Fruit fly (Drosophila melanogaster) Kc167 (cell line): ENCODE measurements around the gene nerfin-2.

ENCODE experiments used
- Myc ChIP-seq: fragments of >200 bp; optimal IDR thresholded peaks from 2 replicates; lab custom pipeline; 2017; ENCODE audit warnings: missing external identifiers
- Sin3A ChIP-seq: fragments of >200 bp; optimal IDR thresholded peaks from 2 replicates; lab custom pipeline; 2018; ENCODE audit warnings: missing external identifiers
- h ChIP-seq: fragments of >200 bp; optimal IDR thresholded peaks from 3 replicates; lab custom pipeline; 2018; ENCODE audit warnings: missing external identifiers
- insv ChIP-seq: fragments of >200 bp; optimal IDR thresholded peaks from 3 replicates; lab custom pipeline; 2018; ENCODE audit warnings: missing external identifiers
- psq ChIP-seq: fragments of >200 bp; optimal IDR thresholded peaks from 2 replicates; lab custom pipeline; 2017; ENCODE audit warnings: missing external identifiers
- ttk ChIP-seq: sonication (Bioruptor generic); optimal IDR thresholded peaks from 2 replicates; lab custom pipeline; 2017; ENCODE audit warnings: missing external identifiers

The nerfin-2 gene

dm6 chr3R:10093252-10094030 is 22.5 kb downstream of the nerfin-2 start:
- TF ChIP-seq Myc (lab: Kevin White, UChicago) (no peak), h (no peak), Sin3A (no peak), insv (lab: Kevin White, UChicago) (no peak), psq (lab: Kevin White, UChicago) (no peak), ttk (no peak)

DNA sequence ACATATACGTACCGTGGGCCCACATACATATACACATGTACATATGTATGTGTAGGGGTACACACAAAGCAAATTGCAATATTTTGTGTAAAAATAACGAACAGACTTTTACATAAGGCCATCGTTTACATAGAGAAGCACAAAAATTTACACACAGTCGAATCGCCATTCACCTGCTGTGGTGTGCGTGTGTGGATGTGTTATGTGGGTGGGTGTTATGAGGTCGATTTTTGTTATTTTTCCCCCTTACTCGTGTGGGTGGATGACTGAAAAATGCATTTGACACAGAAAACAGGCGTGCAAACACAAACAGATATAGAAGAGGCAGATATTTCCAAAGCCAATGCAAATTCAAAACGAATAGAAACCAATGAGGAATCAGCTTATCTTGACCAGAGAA is 24.1 kb downstream of the nerfin-2 start:
- TF ChIP-seq ttk (no peak), h (no peak), insv (lab: Kevin White, UChicago) (no peak), Sin3A (no peak), psq (lab: Kevin White, UChicago) (no peak), Myc (lab: Kevin White, UChicago) (no peak)

dm6 chr3R:10095765-10096164 is 24.8 kb downstream of the nerfin-2 start:
- TF ChIP-seq Sin3A (no peak), psq (lab: Kevin White, UChicago) (no peak), Myc (lab: Kevin White, UChicago) (no peak), insv (lab: Kevin White, UChicago) (no peak)

DNA sequence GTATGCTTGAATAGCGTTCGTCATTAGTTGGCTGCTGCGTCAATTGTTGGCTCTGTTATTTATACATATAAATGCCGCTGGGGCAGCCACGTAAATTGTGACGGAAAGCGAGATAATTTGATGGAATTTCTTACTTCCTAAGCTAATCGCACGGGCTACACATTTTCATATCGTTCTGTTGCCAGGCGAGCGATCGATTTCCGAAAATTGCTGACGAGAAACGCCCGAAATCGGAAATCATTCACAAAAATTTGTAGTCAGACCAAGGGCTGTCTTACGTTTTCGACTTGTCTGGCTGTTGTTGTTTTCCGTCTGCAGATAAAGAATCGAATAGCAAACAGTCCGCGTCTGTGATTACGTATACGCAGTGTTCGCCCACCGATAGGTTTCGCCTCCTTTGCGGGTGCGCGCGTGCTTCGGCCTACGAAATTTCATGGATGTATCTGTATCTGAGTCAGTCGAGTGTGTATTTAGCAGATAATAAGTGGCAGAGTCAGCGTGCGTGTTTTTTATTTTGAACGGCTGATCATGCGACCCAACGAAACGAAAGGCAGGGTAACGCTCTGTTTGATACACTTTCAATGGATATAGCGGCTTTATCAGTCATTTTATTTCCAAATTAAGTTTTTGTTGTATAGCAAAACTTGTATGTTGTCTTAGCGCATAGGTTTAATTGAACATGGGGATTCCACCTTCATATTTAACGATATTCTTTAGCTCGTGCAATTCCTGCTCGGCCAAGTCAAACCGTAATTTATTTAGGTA is 26.8 kb downstream of the nerfin-2 start:
- TF ChIP-seq Sin3A (no peak), psq (lab: Kevin White, UChicago) (no peak), insv (lab: Kevin White, UChicago) (no peak)

- TF ChIP-seq insv (lab: Kevin White, UChicago) (no peak), psq (lab: Kevin White, UChicago) (no peak), ttk (no peak), h (no peak)
These were observed 27.4 kb downstream of the nerfin-2 start for dm6 chr3R:10098296-10098675.

DNA sequence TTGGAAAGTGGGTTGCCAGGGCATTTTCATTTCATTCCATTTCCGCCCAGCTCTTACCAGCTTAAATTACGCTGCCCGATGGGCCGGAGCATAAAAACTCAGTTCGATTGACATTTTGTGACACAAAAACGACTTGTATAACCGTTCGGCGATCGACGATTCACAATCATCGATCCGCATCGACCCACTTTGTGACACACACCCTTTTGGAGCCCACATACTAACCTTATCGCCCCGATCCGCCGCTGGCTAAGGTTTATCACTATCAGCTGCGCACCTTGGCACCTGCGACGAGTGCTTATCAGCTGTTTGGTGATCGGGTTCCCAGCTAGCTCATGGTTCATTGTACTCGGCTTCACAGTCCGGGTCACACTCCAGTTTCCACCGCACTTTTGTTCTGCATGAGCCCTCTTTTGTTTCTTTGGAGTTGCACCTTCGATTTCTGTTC is 28.5 kb downstream of the nerfin-2 start:
- no peak for TF ChIP-seq Sin3A
- no peak for TF ChIP-seq ttk
- no peak for TF ChIP-seq psq (lab: Kevin White, UChicago)
- TF ChIP-seq h = no peak
- no peak for TF ChIP-seq Myc (lab: Kevin White, UChicago)
- TF ChIP-seq insv (lab: Kevin White, UChicago) = no peak

DNA sequence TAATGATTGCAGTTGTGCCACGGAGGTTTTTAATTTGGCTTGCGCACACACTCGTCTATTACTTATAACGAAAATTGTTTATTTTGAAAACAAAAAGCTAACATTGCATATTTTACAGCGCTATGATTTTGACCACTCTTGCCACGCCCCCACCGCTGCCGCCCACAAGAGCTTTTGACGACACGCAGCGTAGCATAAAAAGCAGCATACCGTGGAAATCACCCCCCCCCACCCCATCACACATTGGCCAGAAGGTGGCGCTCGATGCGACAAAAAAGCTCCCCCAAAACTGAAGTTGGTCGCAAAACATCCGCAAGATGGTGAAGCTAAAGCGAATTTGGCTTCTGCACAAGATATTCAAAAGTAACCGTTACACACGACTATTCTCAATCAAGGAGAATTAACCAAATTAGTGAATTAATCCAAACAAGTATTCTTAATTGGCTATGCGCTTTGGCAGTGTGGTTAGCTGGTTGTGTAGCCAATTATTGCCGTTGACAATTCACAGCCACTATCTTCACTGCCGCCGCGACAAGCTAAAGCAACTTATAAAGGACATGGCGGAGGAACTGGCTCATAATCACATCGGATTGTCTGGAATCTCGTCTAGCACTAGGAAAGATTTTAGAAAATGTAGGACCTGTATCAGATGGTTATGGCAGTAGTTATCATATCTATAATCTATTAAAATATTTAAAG is 29.7 kb downstream of the nerfin-2 start:
- TF ChIP-seq ttk (no peak), Myc (lab: Kevin White, UChicago) (no peak), h (no peak), psq (lab: Kevin White, UChicago) (no peak), Sin3A (no peak), insv (lab: Kevin White, UChicago) (no peak)

DNA sequence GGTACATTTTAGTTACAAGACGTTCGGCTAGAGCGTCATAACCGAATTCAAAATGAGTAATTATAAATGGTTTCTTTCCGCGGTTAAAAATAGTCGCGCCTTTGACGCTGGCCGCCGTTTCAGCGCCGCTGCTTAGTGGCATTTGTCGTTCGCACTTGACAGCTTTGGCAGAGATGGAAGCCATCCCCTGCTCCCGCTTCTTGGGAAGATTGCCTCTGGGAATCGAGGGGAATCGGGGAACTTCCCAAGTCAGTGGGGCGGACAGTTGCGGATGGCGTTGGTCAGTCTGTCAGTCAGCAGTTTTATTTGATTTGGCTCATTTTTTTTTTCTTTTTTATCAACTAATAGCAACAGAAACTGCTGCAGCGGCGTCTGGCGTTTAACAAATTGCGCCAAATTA is 35.9 kb downstream of the nerfin-2 start:
- no peak for TF ChIP-seq ttk
- TF ChIP-seq insv (lab: Kevin White, UChicago) = no peak
- TF ChIP-seq Sin3A = no peak
- no peak for TF ChIP-seq psq (lab: Kevin White, UChicago)
- no peak for TF ChIP-seq h
- no peak for TF ChIP-seq Myc (lab: Kevin White, UChicago)

DNA sequence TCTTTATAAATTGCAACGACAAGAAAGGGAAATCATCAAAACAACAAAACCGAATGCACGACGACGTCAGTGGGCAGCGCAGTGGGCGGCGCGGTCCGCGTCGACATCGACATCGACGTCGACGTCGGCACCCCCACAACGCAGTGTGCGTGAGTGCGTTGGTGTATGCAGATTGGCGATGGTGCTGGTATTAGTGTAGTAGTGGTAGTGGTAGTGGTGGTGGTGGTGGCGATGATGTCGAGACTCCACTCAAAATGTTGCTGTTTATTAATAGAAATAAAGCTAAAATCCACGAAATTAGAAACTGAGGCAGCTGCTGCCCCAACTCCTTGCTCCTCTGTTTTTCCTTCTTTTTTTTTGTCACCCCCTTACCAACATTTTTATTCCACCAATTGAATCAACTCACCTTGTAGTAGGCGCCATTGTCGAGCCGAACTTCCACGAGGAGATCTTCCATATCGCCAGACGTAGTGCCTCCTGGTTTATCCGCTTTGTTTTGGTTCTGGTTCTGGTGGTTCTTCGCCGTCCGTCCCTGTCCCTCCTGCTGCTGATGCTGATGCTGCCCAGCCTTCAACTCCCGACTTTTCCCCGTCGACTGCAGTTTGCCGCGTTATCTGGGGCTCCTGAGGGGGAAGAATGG is 37.5 kb downstream of the nerfin-2 start:
- TF ChIP-seq Myc (lab: Kevin White, UChicago) (no peak), h (no peak), ttk (no peak)

DNA sequence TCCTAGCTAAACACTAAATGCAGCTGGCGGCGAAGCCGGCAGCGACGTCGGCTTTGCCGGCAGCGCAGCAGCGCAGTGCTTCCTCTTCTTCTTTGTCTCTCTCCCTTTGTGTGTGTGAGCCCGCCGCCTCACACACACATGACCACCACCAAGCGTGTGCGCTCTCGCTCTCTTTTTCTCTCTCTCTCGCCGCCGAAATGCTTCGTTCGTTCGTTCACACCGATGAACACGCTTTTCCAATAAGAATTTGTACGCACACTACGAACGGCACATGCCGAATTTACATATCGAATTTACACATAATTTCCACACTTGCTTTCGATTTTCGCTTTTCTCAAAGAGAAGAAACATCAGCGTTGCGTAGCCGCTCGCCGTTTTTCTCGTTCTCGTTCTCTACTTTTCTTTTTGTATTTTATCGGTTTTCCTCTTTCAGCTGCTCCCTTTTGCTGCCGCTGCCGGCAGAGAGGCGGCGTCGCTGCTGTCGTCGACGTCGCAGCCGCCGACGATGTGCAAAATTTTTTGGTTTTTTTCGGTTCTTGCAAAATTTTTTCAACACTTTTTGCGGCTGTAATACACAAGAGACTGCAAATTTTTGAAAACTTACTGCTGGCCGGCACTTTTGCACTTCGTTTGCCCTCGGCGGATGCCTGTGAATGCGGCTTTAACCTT is 38.4 kb downstream of the nerfin-2 start:
- TF ChIP-seq Myc (lab: Kevin White, UChicago) = no peak
- peak; percentile 79 for TF ChIP-seq insv (lab: Kevin White, UChicago)

dm6 chr3R:10109938-10110337 is 39.0 kb downstream of the nerfin-2 start, which contains the start of gene Fmr1:
Gene Fmr1 (minus strand): TSS chr3R:10110121.
- TF ChIP-seq psq (lab: Kevin White, UChicago) = peak; percentile 68
- TF ChIP-seq Myc (lab: Kevin White, UChicago) = no peak
